Worm (Caenorhabditis elegans): ENCODE measurements around the gene elf-1.

The elf-1 gene

ce11 chrIII:752326-752725 is 63.4 kb downstream of the elf-1 start, which contains the start of gene pat-12:
TSS of gene pat-12 (minus strand) at chrIII:752426.
- no peak for TF ChIP-seq ceh-30 (tag; optimal IDR thresholded peaks at IDR 0.05)
- TF ChIP-seq fkh-6 (tag; optimal IDR thresholded peaks at IDR 0.05), result no peak
- TF ChIP-seq odd-2 (tag; optimal IDR thresholded peaks at IDR 0.05), result no peak
- no peak for TF ChIP-seq ceh-6 (GFP tag; optimal IDR thresholded peaks at IDR 0.05)
- TF ChIP-seq ets-4 (tag; optimal IDR thresholded peaks at IDR 0.05), result no peak
- TF ChIP-seq nhr-11 (tag; optimal IDR thresholded peaks at IDR 0.05), result no peak
- no peak for TF ChIP-seq ama-1 (optimal IDR thresholded peaks at IDR 0.05)
- no peak for TF ChIP-seq ceh-31 (tag; optimal IDR thresholded peaks at IDR 0.05)
- TF ChIP-seq nhr-232 (tag; optimal IDR thresholded peaks at IDR 0.05), result no peak
- TF ChIP-seq pha-4 (tag; optimal IDR thresholded peaks at IDR 0.05), result no peak
- TF ChIP-seq sdc-2 (tag; optimal IDR thresholded peaks at IDR 0.05), result no peak

ce11 chrIII:754371-754770 is 65.4 kb downstream of the elf-1 start:
- TF ChIP-seq nhr-232 (tag; optimal IDR thresholded peaks at IDR 0.05) (no peak), sdc-2 (tag; optimal IDR thresholded peaks at IDR 0.05) (no peak), unc-42 (tag; optimal IDR thresholded peaks at IDR 0.05) (no peak), ahr-1 (tag; optimal IDR thresholded peaks at IDR 0.05) (no peak), ceh-48 (tag; optimal IDR thresholded peaks at IDR 0.05) (no peak), ceh-24 (tag; optimal IDR thresholded peaks at IDR 0.05) (no peak)

- no peak for TF ChIP-seq ceh-22 (tag; optimal IDR thresholded peaks at IDR 0.05)
- no peak for TF ChIP-seq dmd-4 (tag; optimal IDR thresholded peaks at IDR 0.05; ENCODE audit: borderline replicate concordance)
- TF ChIP-seq mec-3 (tag; optimal IDR thresholded peaks at IDR 0.05; ENCODE audit: borderline replicate concordance), result no peak
- no peak for TF ChIP-seq ceh-24 (tag; optimal IDR thresholded peaks at IDR 0.05)
- TF ChIP-seq npax-4 (tag; optimal IDR thresholded peaks at IDR 0.05), result no peak
- TF ChIP-seq F13H6.1 (tag; optimal IDR thresholded peaks at IDR 0.05), result no peak
- no peak for TF ChIP-seq K09A11.1 (tag; optimal IDR thresholded peaks at IDR 0.05; ENCODE audit: insufficient read depth)
Measured at ce11 chrIII:757981-758380, 69.0 kb downstream of the elf-1 start, which contains the start of gene T17H7.7. TSS of gene T17H7.7 (minus strand) at chrIII:758081.

- TF ChIP-seq sox-4 (tag; optimal IDR thresholded peaks at IDR 0.05) (no peak), ceh-6 (GFP tag; optimal IDR thresholded peaks at IDR 0.05) (no peak), pat-9 (tag; optimal IDR thresholded peaks at IDR 0.05) (no peak), pag-3 (tag; optimal IDR thresholded peaks at IDR 0.05; ENCODE audit: borderline replicate concordance) (no peak), ceh-19 (GFP tag; optimal IDR thresholded peaks at IDR 0.05) (no peak), ceh-18 (tag; optimal IDR thresholded peaks at IDR 0.05) (no peak), C08G9.2 (tag; optimal IDR thresholded peaks at IDR 0.05) (no peak), ceh-24 (tag; optimal IDR thresholded peaks at IDR 0.05) (no peak), mec-3 (tag; optimal IDR thresholded peaks at IDR 0.05; ENCODE audit: borderline replicate concordance) (no peak), ceh-2 (tag; optimal IDR thresholded peaks at IDR 0.05) (no peak), unc-55 (GFP tag; optimal IDR thresholded peaks at IDR 0.05) (no peak), ceh-45 (GFP tag; IDR thresholded peaks at IDR 0.05) (no peak)
Measured at ce11 chrIII:759675-760074, 70.7 kb downstream of the elf-1 start.

ce11 chrIII:761476-761875 is 72.5 kb downstream of the elf-1 start, which contains the start of gene nlp-52:
TSS of gene nlp-52 (plus strand) at chrIII:761776.
- TF ChIP-seq K02D7.2 (tag; optimal IDR thresholded peaks at IDR 0.05), result no peak
- TF ChIP-seq ceh-30 (tag; optimal IDR thresholded peaks at IDR 0.05), result no peak
- TF ChIP-seq rnt-1 (tag; optimal IDR thresholded peaks at IDR 0.05), result no peak
- TF ChIP-seq nhr-11 (tag; optimal IDR thresholded peaks at IDR 0.05), result no peak
- no peak for TF ChIP-seq ahr-1 (tag; optimal IDR thresholded peaks at IDR 0.05)
- no peak for TF ChIP-seq eyg-1 (tag; optimal IDR thresholded peaks at IDR 0.05)
- TF ChIP-seq mec-3 (tag; optimal IDR thresholded peaks at IDR 0.05; ENCODE audit: borderline replicate concordance), result no peak
- TF ChIP-seq che-1 (tag; optimal IDR thresholded peaks at IDR 0.05), result no peak
- no peak for TF ChIP-seq ceh-9 (tag; optimal IDR thresholded peaks at IDR 0.05)
- no peak for TF ChIP-seq npax-4 (tag; optimal IDR thresholded peaks at IDR 0.05)
- TF ChIP-seq hlh-13 (GFP tag; optimal IDR thresholded peaks at IDR 0.05), result no peak
- TF ChIP-seq ama-1 (optimal IDR thresholded peaks at IDR 0.05), result no peak

Data from whole organism, late embryonic.